Worm (Caenorhabditis elegans) whole organism, L3 larva: ENCODE measurements around the gene Y116A8C.49.

ENCODE experiments used
- aly-2 ChIP-seq: fragments of 150-350 bp; optimal IDR thresholded peaks from 2 replicates; lab custom pipeline; 2014; ENCODE audit warnings: missing biosample characterization, missing genetic modification characterization
- elt-3 ChIP-seq, 3 experiments: fragments of 150-350 bp in 1 of 3; sonication (generic microtip) in 2 of 3; optimal IDR thresholded peaks; 2 replicates in 2 of 3; 4 replicates in 1 of 3; lab custom pipeline; 2014 to 2017; ENCODE audit warnings: missing biosample characterization in 3 of 3, missing genetic modification characterization in 3 of 3
- nhr-11 ChIP-seq: fragments of 150-350 bp; optimal IDR thresholded peaks from 2 replicates; lab custom pipeline; 2014; ENCODE audit warnings: missing biosample characterization, missing genetic modification characterization
- nhr-23 ChIP-seq: fragments of 150-350 bp; optimal IDR thresholded peaks from 2 replicates; lab custom pipeline; 2014; ENCODE audit warnings: missing biosample characterization, missing genetic modification reagents, missing genetic modification characterization
- nhr-28 ChIP-seq: fragments of 150-350 bp; optimal IDR thresholded peaks from 2 replicates; lab custom pipeline; 2014; ENCODE audit warnings: missing biosample characterization, missing genetic modification characterization

ce11 chrIV:16921999-16922398 is 9.0 kb downstream of the Y116A8C.49 start:
- no peak for TF ChIP-seq aly-2 (tag; lab: Kevin White, UChicago)
- no peak for TF ChIP-seq nhr-28 (tag; lab: Kevin White, UChicago)
- no peak for TF ChIP-seq elt-3 (tag; optimal IDR thresholded peaks at IDR 0.05; lab: Kevin White, UChicago)
- no peak for TF ChIP-seq nhr-23 (tag; lab: Kevin White, UChicago)
- no peak for TF ChIP-seq nhr-11 (tag; lab: Kevin White, UChicago)
